Fruit fly (Drosophila melanogaster) whole organism, embryonic: Measurements from ENCODE around the gene CG7149.

ENCODE experiments used
- Asciz ChIP-seq: fragments of 200-800 bp; sonication (Bioruptor generic); optimal IDR thresholded peaks from 2 replicates; lab custom pipeline; 2017; ENCODE audit warnings: missing biosample characterization, mild to moderate bottlenecking, missing genetic modification characterization, missing genetic modification reagents
- Awh ChIP-seq: fragments of 200-800 bp; sonication (Bioruptor generic); IDR thresholded peaks from 2 replicates; pipeline ENCODE4, ENCODE4 v1.3.6; 2022; ENCODE audit warnings: missing biosample characterization, missing genetic modification characterization
- BEAF-32 ChIP-seq: fragments of 200-800 bp; sonication (Bioruptor generic); optimal IDR thresholded peaks from 3 replicates; lab custom pipeline; 2017; ENCODE audit warnings: missing biosample characterization, missing genetic modification characterization, mild to moderate bottlenecking, moderate library complexity, missing genetic modification reagents
- BtbVII ChIP-seq: fragments of 200-800 bp; sonication (Bioruptor generic); optimal IDR thresholded peaks from 3 replicates; lab custom pipeline; 2017; ENCODE audit warnings: missing biosample characterization, mild to moderate bottlenecking, missing genetic modification characterization
- Bteb2 ChIP-seq: fragments of 200-800 bp; sonication (Bioruptor generic); optimal IDR thresholded peaks from 2 replicates; lab custom pipeline; 2016; ENCODE audit warnings: missing biosample characterization, missing genetic modification characterization
- CG11398 ChIP-seq: fragments of 200-800 bp; sonication (Bioruptor generic); optimal IDR thresholded peaks from 2 replicates; lab custom pipeline; 2016; ENCODE audit warnings: missing biosample characterization, missing genetic modification characterization
- CG13296 ChIP-seq: fragments of 200-800 bp; sonication (Bioruptor generic); optimal IDR thresholded peaks from 3 replicates; lab custom pipeline; 2018; ENCODE audit warnings: missing biosample characterization, mild to moderate bottlenecking, missing genetic modification characterization
- CG16779 ChIP-seq: fragments of 200-800 bp; sonication (Bioruptor generic); IDR thresholded peaks from 2 replicates; pipeline ENCODE4 v1.3.6; 2022; ENCODE audit warnings: missing biosample characterization, missing genetic modification characterization
- CG18599 ChIP-seq: fragments of 200-800 bp; sonication (Bioruptor generic); optimal IDR thresholded peaks from 3 replicates; lab custom pipeline; 2017; ENCODE audit warnings: missing biosample characterization, missing genetic modification characterization, mild to moderate bottlenecking, moderate library complexity, missing genetic modification reagents
- CG2678 ChIP-seq: fragments of 200-800 bp; sonication (Bioruptor generic); optimal IDR thresholded peaks from 3 replicates; lab custom pipeline; 2019; ENCODE audit warnings: missing biosample characterization, mild to moderate bottlenecking, missing genetic modification characterization, moderate library complexity
- CG3065 ChIP-seq: fragments of 200-800 bp; sonication (Bioruptor generic); optimal IDR thresholded peaks from 2 replicates; lab custom pipeline; 2016; ENCODE audit warnings: missing biosample characterization, missing genetic modification characterization
- CG31388 ChIP-seq: fragments of 200-800 bp; sonication (Bioruptor generic); optimal IDR thresholded peaks from 2 replicates; lab custom pipeline; 2016; ENCODE audit warnings: missing biosample characterization, missing genetic modification characterization
- CG34422 ChIP-seq: fragments of 200-800 bp; sonication (Bioruptor generic); IDR thresholded peaks from 3 replicates; pipeline ENCODE4 v1.3.6; 2022; ENCODE audit warnings: missing biosample characterization, missing genetic modification characterization
- CG3847 ChIP-seq: fragments of 200-800 bp; sonication (Bioruptor generic); IDR thresholded peaks from 2 replicates; pipeline ENCODE4 v1.3.6; 2022; ENCODE audit warnings: missing biosample characterization, missing genetic modification characterization
- CG4328 ChIP-seq: fragments of 200-800 bp; sonication (Bioruptor generic); optimal IDR thresholded peaks from 3 replicates; lab custom pipeline; 2017; ENCODE audit warnings: missing biosample characterization, missing genetic modification reagents, missing genetic modification characterization
- CG4617 ChIP-seq: fragments of 200-800 bp; sonication (Bioruptor generic); optimal IDR thresholded peaks from 3 replicates; lab custom pipeline; 2016; ENCODE audit warnings: missing biosample characterization, missing genetic modification characterization, borderline replicate concordance
- CG6175 ChIP-seq: fragments of 200-800 bp; sonication (Bioruptor generic); IDR thresholded peaks from 3 replicates; pipeline ENCODE4 v1.3.6; 2022; ENCODE audit warnings: missing biosample characterization, missing genetic modification characterization
- CG6765 ChIP-seq: fragments of 200-800 bp; sonication (Bioruptor generic); optimal IDR thresholded peaks from 3 replicates; lab custom pipeline; 2017; ENCODE audit warnings: missing biosample characterization, mild to moderate bottlenecking, missing genetic modification characterization
- CG7271 ChIP-seq: fragments of 200-800 bp; sonication (Bioruptor generic); optimal IDR thresholded peaks from 2 replicates; lab custom pipeline; 2018; ENCODE audit warnings: missing biosample characterization, mild to moderate bottlenecking, missing genetic modification characterization, moderate library complexity
- CG7745 ChIP-seq: fragments of 200-800 bp; sonication (Bioruptor generic); optimal IDR thresholded peaks from 2 replicates; lab custom pipeline; 2018; ENCODE audit warnings: missing biosample characterization, mild to moderate bottlenecking, missing genetic modification characterization, moderate library complexity
- CG7839 ChIP-seq: fragments of 200-800 bp; sonication (Bioruptor generic); optimal IDR thresholded peaks from 3 replicates; lab custom pipeline; 2018; ENCODE audit warnings: missing biosample characterization, mild to moderate bottlenecking, missing genetic modification characterization, moderate library complexity
- CG9727 ChIP-seq: fragments of 200-800 bp; sonication (Bioruptor generic); optimal IDR thresholded peaks from 3 replicates; lab custom pipeline; 2017; ENCODE audit warnings: missing biosample characterization, mild to moderate bottlenecking, missing genetic modification characterization
- CG9817 ChIP-seq: fragments of 200-800 bp; sonication (Bioruptor generic); optimal IDR thresholded peaks from 2 replicates; lab custom pipeline; 2018; ENCODE audit warnings: missing biosample characterization, mild to moderate bottlenecking, missing genetic modification characterization, moderate library complexity
- CHES-1-like ChIP-seq: fragments of 200-800 bp; sonication (Bioruptor generic); optimal IDR thresholded peaks from 2 replicates; lab custom pipeline; 2016; ENCODE audit warnings: missing biosample characterization, missing genetic modification characterization
- Dbx ChIP-seq: fragments of 200-800 bp; sonication (Bioruptor generic); IDR thresholded peaks from 3 replicates; pipeline ENCODE4 v1.3.6; 2022; ENCODE audit warnings: missing biosample characterization, missing genetic modification characterization
- Doc2 ChIP-seq: fragments of 200-800 bp; sonication (Bioruptor generic); IDR thresholded peaks from 2 replicates; pipeline ENCODE4 v1.3.6; 2022; ENCODE audit warnings: missing biosample characterization, missing genetic modification characterization
- Fer2 ChIP-seq: fragments of 200-800 bp; sonication (Bioruptor generic); optimal IDR thresholded peaks from 2 replicates; lab custom pipeline; 2018; ENCODE audit warnings: missing biosample characterization, mild to moderate bottlenecking, missing genetic modification characterization, moderate library complexity
- HmgZ ChIP-seq: fragments of 200-800 bp; sonication (Bioruptor generic); optimal IDR thresholded peaks from 2 replicates; lab custom pipeline; 2018; ENCODE audit warnings: missing biosample characterization, mild to moderate bottlenecking, missing genetic modification characterization
- Hmr ChIP-seq: fragments of 200-800 bp; sonication (Bioruptor generic); optimal IDR thresholded peaks from 3 replicates; lab custom pipeline; 2017; ENCODE audit warnings: mild to moderate bottlenecking, missing biosample characterization, missing genetic modification reagents, missing genetic modification characterization
- Pdp1 ChIP-seq, 2 experiments: fragments of 200-800 bp; sonication (Bioruptor generic); optimal IDR thresholded peaks; 3 replicates each; lab custom pipeline; 2016; ENCODE audit warnings: missing biosample characterization in 2 of 2, missing genetic modification characterization in 2 of 2, mild to moderate bottlenecking in 1 of 2, moderate library complexity in 1 of 2
- Sox102F ChIP-seq: fragments of 200-800 bp; sonication (Bioruptor generic); optimal IDR thresholded peaks from 2 replicates; lab custom pipeline; 2018; ENCODE audit warnings: missing biosample characterization, mild to moderate bottlenecking, missing genetic modification characterization, moderate library complexity
- ab ChIP-seq: fragments of 200-800 bp; sonication (Bioruptor generic); optimal IDR thresholded peaks from 2 replicates; lab custom pipeline; 2016; ENCODE audit warnings: missing biosample characterization, missing genetic modification characterization
- ara ChIP-seq: fragments of 200-800 bp; sonication (Bioruptor generic); IDR thresholded peaks from 2 replicates; pipeline ENCODE4 v1.3.6; 2022; ENCODE audit warnings: missing biosample characterization, missing genetic modification characterization
- bcd ChIP-seq: fragments of 200-800 bp; sonication (Bioruptor generic); optimal IDR thresholded peaks from 2 replicates; lab custom pipeline; 2017; ENCODE audit warnings: missing biosample characterization, mild to moderate bottlenecking, missing genetic modification characterization
- cwo ChIP-seq: fragments of 200-800 bp; sonication (Bioruptor generic); optimal IDR thresholded peaks from 3 replicates; lab custom pipeline; 2017; ENCODE audit warnings: missing biosample characterization, missing genetic modification characterization, mild to moderate bottlenecking, moderate library complexity, missing genetic modification reagents
- dimm ChIP-seq: fragments of 200-800 bp; sonication (Bioruptor generic); IDR thresholded peaks from 2 replicates; pipeline ENCODE4 v1.3.6; 2022; ENCODE audit warnings: missing biosample characterization, missing genetic modification characterization
- dmrt11E ChIP-seq: fragments of 200-800 bp; sonication (Bioruptor generic); optimal IDR thresholded peaks from 3 replicates; lab custom pipeline; 2018; ENCODE audit warnings: missing biosample characterization, mild to moderate bottlenecking, missing genetic modification characterization, moderate library complexity
- gce ChIP-seq: fragments of 200-800 bp; sonication (Bioruptor generic); IDR thresholded peaks from 3 replicates; pipeline ENCODE4 v1.3.6; 2022; ENCODE audit warnings: missing biosample characterization, missing genetic modification characterization
- gcm ChIP-seq: fragments of 200-800 bp; sonication (Bioruptor generic); optimal IDR thresholded peaks from 2 replicates; lab custom pipeline; 2019; ENCODE audit warnings: missing biosample characterization, mild to moderate bottlenecking, missing genetic modification characterization, moderate library complexity
- inv ChIP-seq: fragments of 200-800 bp; sonication (Bioruptor generic); IDR thresholded peaks from 2 replicates; pipeline ENCODE4 v1.3.6; 2022; ENCODE audit warnings: missing biosample characterization, missing genetic modification characterization; ENCODE audit not compliant: partially characterized antibody
- lab ChIP-seq: fragments of 200-800 bp; sonication (Bioruptor generic); optimal IDR thresholded peaks from 3 replicates; lab custom pipeline; 2017; ENCODE audit warnings: missing biosample characterization, missing genetic modification characterization, mild to moderate bottlenecking, moderate library complexity, missing genetic modification reagents
- pb ChIP-seq: fragments of 200-800 bp; sonication (Bioruptor generic); optimal IDR thresholded peaks from 3 replicates; lab custom pipeline; 2016; ENCODE audit warnings: missing biosample characterization, missing genetic modification characterization
- pnt ChIP-seq: fragments of 200-800 bp; sonication (Bioruptor generic); optimal IDR thresholded peaks from 3 replicates; lab custom pipeline; 2016; ENCODE audit warnings: missing biosample characterization, missing genetic modification characterization
- salm ChIP-seq: fragments of 200-800 bp; sonication (Bioruptor generic); optimal IDR thresholded peaks from 2 replicates; lab custom pipeline; 2018; ENCODE audit warnings: missing biosample characterization, mild to moderate bottlenecking, missing genetic modification characterization
- scrt ChIP-seq: fragments of 200-800 bp; sonication (Bioruptor generic); optimal IDR thresholded peaks from 2 replicates; lab custom pipeline; 2018; ENCODE audit warnings: missing biosample characterization, mild to moderate bottlenecking, missing genetic modification characterization, moderate library complexity
- sqz ChIP-seq: fragments of 200-800 bp; sonication (Bioruptor generic); optimal IDR thresholded peaks from 3 replicates; lab custom pipeline; 2018; ENCODE audit warnings: missing biosample characterization, mild to moderate bottlenecking, missing genetic modification characterization
- stc ChIP-seq: fragments of 200-800 bp; sonication (Bioruptor generic); IDR thresholded peaks from 2 replicates; pipeline ENCODE4 v1.3.6; 2022; ENCODE audit warnings: missing biosample characterization, missing genetic modification characterization
- tap ChIP-seq: fragments of 200-800 bp; optimal IDR thresholded peaks from 3 replicates; lab custom pipeline; 2019; ENCODE audit warnings: missing biosample characterization, mild to moderate bottlenecking, missing genetic modification characterization, moderate library complexity
- vfl ChIP-seq: fragments of 200-800 bp; sonication (Bioruptor generic); optimal IDR thresholded peaks from 2 replicates; lab custom pipeline; 2016; ENCODE audit warnings: missing biosample characterization, missing genetic modification characterization

The CG7149 gene

dm6 chr2L:7777979-7778692 is 12.2 kb downstream of the CG7149 start, which contains the start of gene CG7179 (continued):
- TF ChIP-seq CG2678 (tag; lab: Kevin White, UChicago) (peak; percentile 72), CG34422 (no peak), CG7839 (tag; lab: Kevin White, UChicago) (peak; percentile 25), Sox102F (peak; percentile 0), CHES-1-like (GFP tag; lab: Kevin White, UChicago) (no peak), Awh (GFP tag; lab: Robert Waterston, UW) (no peak), salm (tag; lab: Kevin White, UChicago) (no peak), ab (no peak), CG31388 (GFP tag; lab: Kevin White, UChicago) (no peak), BEAF-32 (GFP tag; lab: Kevin White, UChicago) (no peak), CG3065 (GFP tag; lab: Kevin White, UChicago) (no peak), vfl (GFP tag; lab: Kevin White, UChicago) (no peak), inv (GFP tag; lab: Robert Waterston, UW) (no peak), dmrt11E (tag; lab: Kevin White, UChicago) (no peak), tap (no peak), Pdp1 (GFP tag; optimal IDR thresholded peaks at IDR 0.05; lab: Kevin White, UChicago) (peak in 1 of 2 experiments; percentile 62), Hmr (GFP tag; lab: Kevin White, UChicago) (no peak), CG6175 (GFP tag; lab: Robert Waterston, UW) (no peak), bcd (GFP tag; lab: Kevin White, UChicago) (no peak), pb (GFP tag; lab: Kevin White, UChicago) (no peak), Dbx (GFP tag; lab: Robert Waterston, UW) (no peak), CG16779 (GFP tag; lab: Robert Waterston, UW) (no peak), Fer2 (tag; lab: Kevin White, UChicago) (peak; percentile 30), lab (GFP tag; lab: Kevin White, UChicago) (peak; percentile 61), scrt (GFP tag; lab: Kevin White, UChicago) (peak; percentile 35), CG4328 (GFP tag; lab: Kevin White, UChicago) (peak; percentile 1), CG4617 (GFP tag; lab: Kevin White, UChicago) (no peak), BtbVII (peak; percentile 40), sqz (no peak), gce (no peak), HmgZ (tag; lab: Kevin White, UChicago) (no peak), stc (0 out of 2 replicates have a peak, but pooled peaks have one; percentile 12), CG18599 (GFP tag; lab: Kevin White, UChicago) (peak; percentile 38), Asciz (no peak), CG7271 (tag; lab: Kevin White, UChicago) (no peak), gcm (GFP tag; lab: Kevin White, UChicago) (no peak), Doc2 (GFP tag; lab: Robert Waterston, UW) (no peak), CG9817 (tag; lab: Kevin White, UChicago) (peak; percentile 6), dimm (GFP tag; lab: Robert Waterston, UW) (no peak), CG9727 (GFP tag; lab: Kevin White, UChicago) (no peak), CG13296 (GFP tag; lab: Kevin White, UChicago) (peak; percentile 64), CG11398 (GFP tag; lab: Kevin White, UChicago) (no peak), cwo (GFP tag; lab: Kevin White, UChicago) (peak; percentile 3), CG3847 (GFP tag; lab: Robert Waterston, UW) (no peak), pnt (GFP tag; lab: Kevin White, UChicago) (no peak), CG6765 (GFP tag; lab: Kevin White, UChicago) (peak; percentile 24), CG7745 (tag; lab: Kevin White, UChicago) (no peak), Bteb2 (GFP tag; lab: Kevin White, UChicago) (no peak), ara (GFP tag; lab: Robert Waterston, UW) (no peak)
